Worm (Caenorhabditis elegans) whole organism, young adult: ENCODE measurements around the gene Y4C6B.2.
A peak's percentile ranks its signal among the peaks of the same experiment; 100 is the strongest.

Experiments
- B0019.2 ChIP-seq: fragments of 200-800 bp; sonication (Bioruptor generic); conservative IDR thresholded peaks from 2 replicates; pipeline ENCODE4 v1.3.6; 2022; ENCODE audit warnings: missing genetic modification reagents, missing genetic modification characterization, missing compliant biosample characterization
- B0035.1 ChIP-seq: sonication (generic microtip); optimal IDR thresholded peaks from 2 replicates; lab custom pipeline; 2016; ENCODE audit warnings: missing genetic modification characterization, mild to moderate bottlenecking, missing compliant biosample characterization, missing genotype, missing genetic modification reagents
- C17E4.6 ChIP-seq: fragments of 200-800 bp; sonication (Bioruptor generic); IDR thresholded peaks from 2 replicates; pipeline ENCODE4 v1.3.6; 2022; ENCODE audit warnings: missing genetic modification reagents, missing genetic modification characterization, missing compliant biosample characterization
- D2030.7 ChIP-seq: fragments of 200-800 bp; sonication (Bioruptor generic); IDR thresholded peaks from 2 replicates; pipeline ENCODE4 v1.3.6; 2022; ENCODE audit warnings: missing genetic modification reagents, missing genetic modification characterization, missing compliant biosample characterization
- F33H1.4 ChIP-seq: fragments of 200-800 bp; sonication (Bioruptor generic); IDR thresholded peaks from 2 replicates; pipeline ENCODE4 v1.3.6; 2022; ENCODE audit warnings: missing genetic modification reagents, missing genetic modification characterization, missing compliant biosample characterization
- F49E8.2 ChIP-seq: sonication (generic microtip); optimal IDR thresholded peaks from 3 replicates; lab custom pipeline; 2017; ENCODE audit warnings: missing genetic modification characterization, mild to moderate bottlenecking, missing compliant biosample characterization, antibody characterized with exemption, moderate library complexity; ENCODE audit not compliant: insufficient read depth
- F52B5.7 ChIP-seq: sonication (generic microtip); optimal IDR thresholded peaks from 2 replicates; lab custom pipeline; 2016; ENCODE audit warnings: mild to moderate bottlenecking, missing genetic modification characterization, missing compliant biosample characterization
- F57A8.1 ChIP-seq: fragments of 200-800 bp; sonication (Bioruptor generic); optimal IDR thresholded peaks from 2 replicates; lab custom pipeline; 2018; ENCODE audit warnings: mild to moderate bottlenecking, missing genetic modification characterization, moderate library complexity, missing compliant biosample characterization
- K12H6.12 ChIP-seq: fragments of 200-800 bp; sonication (Bioruptor generic); optimal IDR thresholded peaks from 2 replicates; lab custom pipeline; 2018; ENCODE audit warnings: mild to moderate bottlenecking, missing genetic modification characterization, missing compliant biosample characterization
- T07F8.4 ChIP-seq: sonication (generic microtip); optimal IDR thresholded peaks from 2 replicates; lab custom pipeline; 2016; ENCODE audit warnings: mild to moderate bottlenecking, missing genetic modification characterization, moderate library complexity, missing compliant biosample characterization
- Y53G8AR.9 ChIP-seq: fragments of 200-800 bp; sonication (Bioruptor generic); conservative IDR thresholded peaks from 2 replicates; pipeline ENCODE4 v1.3.6; 2022; ENCODE audit warnings: missing genetic modification reagents, missing genetic modification characterization, missing compliant biosample characterization
- Y56A3A.18 ChIP-seq: fragments of 200-800 bp; sonication (Bioruptor generic); IDR thresholded peaks from 2 replicates; pipeline ENCODE4 v1.3.6; 2022; ENCODE audit warnings: missing genetic modification reagents, missing genetic modification characterization, missing compliant biosample characterization
- Y67H2A.10 ChIP-seq: fragments of 200-800 bp; sonication (Bioruptor generic); conservative IDR thresholded peaks from 2 replicates; pipeline ENCODE4 v1.3.6; 2022; ENCODE audit warnings: missing genetic modification reagents, missing genetic modification characterization, missing compliant biosample characterization
- Y95B8A.8 ChIP-seq: fragments of 200-800 bp; sonication (Bioruptor generic); IDR thresholded peaks from 2 replicates; pipeline ENCODE4 v1.3.6; 2022; ENCODE audit warnings: missing genetic modification reagents, missing genetic modification characterization, missing compliant biosample characterization
- atf-7 ChIP-seq: sonication (generic microtip); optimal IDR thresholded peaks from 2 replicates; lab custom pipeline; 2017; ENCODE audit warnings: mild to moderate bottlenecking, missing genetic modification characterization, missing compliant biosample characterization
- athp-1 ChIP-seq: sonication (generic microtip); optimal IDR thresholded peaks from 2 replicates; lab custom pipeline; 2017; ENCODE audit warnings: mild to moderate bottlenecking, missing genetic modification characterization, missing compliant biosample characterization
- ceh-27 ChIP-seq: fragments of 200-800 bp; sonication (Bioruptor generic); optimal IDR thresholded peaks from 2 replicates; lab custom pipeline; 2018; ENCODE audit warnings: mild to moderate bottlenecking, missing genetic modification characterization, moderate library complexity, missing compliant biosample characterization
- ceh-40 ChIP-seq: fragments of 200-800 bp; sonication (Bioruptor generic); IDR thresholded peaks from 2 replicates; pipeline ENCODE4 v1.3.6; 2022; ENCODE audit warnings: missing genetic modification characterization, missing compliant biosample characterization
- dox-1 ChIP-seq: fragments of 200-800 bp; sonication (Bioruptor generic); IDR thresholded peaks from 2 replicates; pipeline ENCODE4 v1.3.6; 2022; ENCODE audit warnings: missing genetic modification reagents, missing genetic modification characterization, missing compliant biosample characterization
- dpff-1 ChIP-seq: sonication (generic microtip); optimal IDR thresholded peaks from 2 replicates; lab custom pipeline; 2017; ENCODE audit warnings: mild to moderate bottlenecking, missing genetic modification characterization, missing compliant biosample characterization
- egrh-3 ChIP-seq: fragments of 200-800 bp; sonication (Bioruptor generic); IDR thresholded peaks from 2 replicates; pipeline ENCODE4 v1.3.6; 2022; ENCODE audit warnings: missing genetic modification reagents, missing genetic modification characterization, missing compliant biosample characterization
- fkh-3 ChIP-seq: sonication (generic microtip); optimal IDR thresholded peaks from 2 replicates; lab custom pipeline; 2016; ENCODE audit warnings: mild to moderate bottlenecking, missing genetic modification characterization, missing compliant biosample characterization
- hmg-1.2 ChIP-seq: fragments of 200-800 bp; sonication (Bioruptor generic); IDR thresholded peaks from 2 replicates; pipeline ENCODE4 v1.3.6; 2022; ENCODE audit warnings: missing genetic modification reagents, missing genetic modification characterization, missing compliant biosample characterization
- hrde-1 ChIP-seq: sonication (generic microtip); optimal IDR thresholded peaks from 2 replicates; lab custom pipeline; 2016; ENCODE audit warnings: missing genetic modification characterization, mild to moderate bottlenecking, missing compliant biosample characterization, moderate library complexity, missing genotype, missing genetic modification reagents, borderline replicate concordance
- lag-1 ChIP-seq: fragments of 200-800 bp; sonication (Bioruptor generic); IDR thresholded peaks from 2 replicates; pipeline ENCODE4 v1.3.6; 2022; ENCODE audit warnings: missing genetic modification reagents, missing genetic modification characterization, missing compliant biosample characterization
- lin-26 ChIP-seq: fragments of 200-800 bp; sonication (Bioruptor generic); IDR thresholded peaks from 2 replicates; pipeline ENCODE4 v1.3.6; 2022; ENCODE audit warnings: missing genetic modification reagents, missing genetic modification characterization, missing compliant biosample characterization
- lsy-27 ChIP-seq: sonication (generic microtip); optimal IDR thresholded peaks from 2 replicates; lab custom pipeline; 2017; ENCODE audit warnings: missing genetic modification characterization, mild to moderate bottlenecking, missing compliant biosample characterization, antibody characterized with exemption, missing genotype, borderline replicate concordance; ENCODE audit not compliant: insufficient read depth
- madf-6 ChIP-seq: fragments of 200-800 bp; sonication (Bioruptor generic); IDR thresholded peaks from 2 replicates; pipeline ENCODE4 v1.3.6; 2022; ENCODE audit warnings: missing genetic modification reagents, missing genetic modification characterization, missing compliant biosample characterization
- nhr-179 ChIP-seq: sonication (generic microtip); optimal IDR thresholded peaks from 2 replicates; lab custom pipeline; 2016; ENCODE audit warnings: mild to moderate bottlenecking, missing genetic modification characterization, missing compliant biosample characterization
- nhr-27 ChIP-seq: fragments of 200-800 bp; sonication (Bioruptor generic); optimal IDR thresholded peaks from 2 replicates; lab custom pipeline; 2018; ENCODE audit warnings: mild to moderate bottlenecking, missing genetic modification characterization, moderate library complexity, missing compliant biosample characterization
- rcor-1 ChIP-seq: fragments of 200-800 bp; sonication (Bioruptor generic); IDR thresholded peaks from 2 replicates; pipeline ENCODE4 v1.3.6; 2022; ENCODE audit warnings: missing genetic modification reagents, missing genetic modification characterization, missing compliant biosample characterization
- rec-8 ChIP-seq, 2 experiments: sonication (generic microtip); optimal IDR thresholded peaks; 2 replicates each; lab custom pipeline; 2016; ENCODE audit warnings: mild to moderate bottlenecking in 2 of 2, missing genetic modification characterization in 2 of 2, missing genetic modification reagents in 2 of 2, missing genotype in 2 of 2, missing biosample characterization in 1 of 2, missing compliant biosample characterization in 1 of 2, moderate library complexity in 1 of 2
- repo-1 ChIP-seq: sonication (generic microtip); optimal IDR thresholded peaks from 2 replicates; lab custom pipeline; 2017; ENCODE audit warnings: mild to moderate bottlenecking, missing genetic modification characterization, missing compliant biosample characterization
- rpc-1 ChIP-seq, 2 experiments: fragments of 150-350 bp in 1 of 2; sonication (generic microtip) in 1 of 2; optimal IDR thresholded peaks; 2 replicates each; lab custom pipeline; 2014 to 2018; ENCODE audit warnings: missing biosample characterization in 1 of 2, missing genetic modification characterization in 1 of 2, missing genetic modification reagents in 1 of 2, missing genotype in 1 of 2
- sdz-38 ChIP-seq: sonication (generic microtip); optimal IDR thresholded peaks from 2 replicates; lab custom pipeline; 2016; ENCODE audit warnings: missing genotype, missing genetic modification characterization, missing compliant biosample characterization
- snpc-1.1 ChIP-seq: sonication (generic microtip); optimal IDR thresholded peaks from 2 replicates; lab custom pipeline; 2017; ENCODE audit warnings: missing genetic modification characterization, mild to moderate bottlenecking, missing compliant biosample characterization, antibody characterized with exemption, moderate library complexity, missing genotype, missing genetic modification reagents; ENCODE audit not compliant: insufficient read depth
- snpc-4 ChIP-seq, 5 experiments: fragments of 150-350 bp in 1 of 5; sonication (generic microtip) in 4 of 5; optimal IDR thresholded peaks; 2 replicates each; lab custom pipeline; 2014 to 2018; ENCODE audit warnings: missing genetic modification characterization in 5 of 5, missing biosample characterization in 3 of 5, antibody characterized with exemption in 2 of 5, mild to moderate bottlenecking in 2 of 5, missing compliant biosample characterization in 2 of 5, missing genotype in 2 of 5, moderate library complexity in 2 of 5, missing genetic modification reagents in 1 of 5
- somi-1 ChIP-seq: fragments of 200-800 bp; sonication (Bioruptor generic); optimal IDR thresholded peaks from 2 replicates; lab custom pipeline; 2018; ENCODE audit warnings: mild to moderate bottlenecking, missing genetic modification characterization, missing compliant biosample characterization
- sptf-2 ChIP-seq: fragments of 200-800 bp; sonication (Bioruptor generic); optimal IDR thresholded peaks from 2 replicates; lab custom pipeline; 2018; ENCODE audit warnings: mild to moderate bottlenecking, missing genetic modification characterization, missing compliant biosample characterization
- tbp1 ChIP-seq: fragments of 200-800 bp; sonication (Bioruptor generic); optimal IDR thresholded peaks from 2 replicates; lab custom pipeline; 2018; ENCODE audit warnings: mild to moderate bottlenecking, missing genetic modification characterization, missing compliant biosample characterization
- tbx-9 ChIP-seq: sonication (generic microtip); optimal IDR thresholded peaks from 2 replicates; lab custom pipeline; 2016; ENCODE audit warnings: borderline replicate concordance, missing genetic modification characterization, inconsistent platforms, missing compliant biosample characterization
- unc-130 ChIP-seq: sonication (generic microtip); optimal IDR thresholded peaks from 2 replicates; lab custom pipeline; 2016; ENCODE audit warnings: missing genetic modification reagents, missing genetic modification characterization, missing compliant biosample characterization
- xnd-1 ChIP-seq: sonication (generic microtip); optimal IDR thresholded peaks from 2 replicates; lab custom pipeline; 2016; ENCODE audit warnings: missing genotype, missing genetic modification reagents, missing genetic modification characterization, missing compliant biosample characterization
- zfh-2 ChIP-seq: fragments of 200-800 bp; sonication (Bioruptor generic); conservative IDR thresholded peaks from 2 replicates; pipeline ENCODE4 v1.3.6; 2022; ENCODE audit warnings: missing genetic modification reagents, missing genetic modification characterization, missing compliant biosample characterization
- ztf-22 ChIP-seq: fragments of 200-800 bp; sonication (Bioruptor generic); optimal IDR thresholded peaks from 2 replicates; lab custom pipeline; 2018; ENCODE audit warnings: mild to moderate bottlenecking, missing genetic modification characterization, moderate library complexity, missing compliant biosample characterization
- ztf-25 ChIP-seq: fragments of 200-800 bp; sonication (Bioruptor generic); IDR thresholded peaks from 2 replicates; pipeline ENCODE4 v1.3.6; 2022; ENCODE audit warnings: missing genetic modification reagents, missing genetic modification characterization, missing compliant biosample characterization

The Y4C6B.2 gene

ce11 chrIV:5389951-5390350 lies 50.6 kb downstream of the Y4C6B.2 start (continued):
- TF ChIP-seq nhr-179 (tag; lab: Kevin White, UChicago): no peak
- no peak for TF ChIP-seq egrh-3
- TF ChIP-seq rpc-1 (optimal IDR thresholded peaks at IDR 0.05; lab: Kevin White, UChicago): no peak
- no peak for TF ChIP-seq rpc-1 (tag; optimal IDR thresholded peaks at IDR 0.05; lab: Kevin White, UChicago)
- TF ChIP-seq C17E4.6 (GFP tag; lab: Robert Waterston, UW): no peak
- no peak for TF ChIP-seq athp-1
- no peak for TF ChIP-seq Y67H2A.10 (GFP tag; lab: Robert Waterston, UW)
- no peak; the same call in 1 of the 2 replicates for TF ChIP-seq D2030.7
- TF ChIP-seq lsy-27: no peak
- TF ChIP-seq madf-6 (GFP tag; lab: Robert Waterston, UW): peak; percentile 64; the same call in 1 of the 2 replicates
- TF ChIP-seq dox-1: no peak
- TF ChIP-seq F52B5.7 (tag; lab: Kevin White, UChicago): no peak
- no peak for TF ChIP-seq ztf-22 (GFP tag; lab: Kevin White, UChicago)
- TF ChIP-seq T07F8.4 (tag; lab: Kevin White, UChicago): no peak
- no peak for TF ChIP-seq rec-8 (tag; optimal IDR thresholded peaks at IDR 0.05; lab: Kevin White, UChicago)
- no peak for TF ChIP-seq K12H6.12 (tag; lab: Kevin White, UChicago)
- TF ChIP-seq somi-1 (GFP tag; lab: Kevin White, UChicago): no peak
- TF ChIP-seq lag-1 (GFP tag; lab: Robert Waterston, UW): no peak
- TF ChIP-seq Y53G8AR.9: peak; percentile 73
- TF ChIP-seq F49E8.2 (tag; lab: Kevin White, UChicago): peak; percentile 48
- no peak for TF ChIP-seq Y95B8A.8
- peak; percentile 19 for TF ChIP-seq xnd-1 (tag; lab: Kevin White, UChicago)
- no peak for TF ChIP-seq ztf-25
- no peak for TF ChIP-seq repo-1
- TF ChIP-seq dpff-1 (tag; lab: Kevin White, UChicago): no peak
- no peak for TF ChIP-seq ceh-40 (GFP tag; lab: Robert Waterston, UW)
- TF ChIP-seq Y56A3A.18: 0 out of 2 replicates have a peak, but pooled peaks have one; percentile 27
- TF ChIP-seq hmg-1.2: no peak
- no peak for TF ChIP-seq zfh-2 (GFP tag; lab: Robert Waterston, UW)
- TF ChIP-seq B0019.2 (GFP tag; lab: Robert Waterston, UW): no peak
- no peak for TF ChIP-seq nhr-27 (tag; lab: Kevin White, UChicago)
- TF ChIP-seq fkh-3 (tag; lab: Kevin White, UChicago): no peak
- peak; percentile 22 for TF ChIP-seq tbp1
- no peak for TF ChIP-seq snpc-1.1
- TF ChIP-seq B0035.1 (tag; lab: Kevin White, UChicago): no peak
- TF ChIP-seq sdz-38 (tag; lab: Kevin White, UChicago): no peak
- TF ChIP-seq sptf-2 (GFP tag; lab: Kevin White, UChicago): no peak
- peak; percentile 67 for TF ChIP-seq hrde-1
- no peak for TF ChIP-seq ceh-27 (GFP tag; lab: Kevin White, UChicago)
- no peak for TF ChIP-seq F57A8.1 (GFP tag; lab: Kevin White, UChicago)
- peak; percentile 39 for TF ChIP-seq F33H1.4
- TF ChIP-seq atf-7 (tag; lab: Kevin White, UChicago): no peak
- no peak for TF ChIP-seq tbx-9 (tag; lab: Kevin White, UChicago)
- TF ChIP-seq snpc-4 (GFP tag; optimal IDR thresholded peaks at IDR 0.05; lab: Kevin White, UChicago): peak; percentile 18
- TF ChIP-seq snpc-4 (tag; optimal IDR thresholded peaks at IDR 0.05; lab: Kevin White, UChicago): peak in 3 of 4 experiments; percentile 6 to 85 (median 42)
- no peak for TF ChIP-seq unc-130 (GFP tag; lab: Kevin White, UChicago)
- no peak for TF ChIP-seq lin-26
- no peak for TF ChIP-seq rcor-1 (GFP tag; lab: Robert Waterston, UW)
